Worm (Caenorhabditis elegans): ENCODE measurements around the gene far-2.

far-2 gene

DNA sequence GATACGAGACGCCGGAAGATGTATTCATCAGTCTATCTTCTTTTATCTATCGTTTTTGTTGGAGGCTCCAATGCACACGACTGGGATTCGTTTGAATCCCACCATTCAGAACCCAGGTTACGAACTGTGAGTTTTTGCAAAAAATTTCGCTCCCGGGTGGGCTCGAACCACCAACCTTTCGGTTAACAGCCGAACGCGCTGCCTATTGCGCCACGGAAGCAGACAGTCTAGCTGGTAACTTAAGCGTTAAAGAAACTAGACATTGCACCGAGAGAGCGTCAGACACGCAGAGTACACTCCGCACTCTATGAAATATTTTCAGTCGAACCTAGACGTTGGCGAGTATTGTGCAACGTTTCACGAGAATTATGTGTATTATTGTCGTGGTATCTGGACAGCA lies 22.4 kb downstream of the far-2 start (continued):
- TF ChIP-seq lin-38 (GFP tag; IDR thresholded peaks at IDR 0.05) (peak; percentile 84), Y105C5A.15 (GFP tag; IDR thresholded peaks at IDR 0.05) (peak; percentile 77; the same call in 1 of the 2 replicates), unc-39 (tag; optimal IDR thresholded peaks at IDR 0.05) (no peak), unc-62 (GFP tag; optimal IDR thresholded peaks at IDR 0.05 in 1 of 2) (peak in 1 of 2 experiments; percentile 92), unc-62 (tag; optimal IDR thresholded peaks at IDR 0.05) (no peak), mxl-2 (GFP tag; conservative IDR thresholded peaks at IDR 0.05) (0 out of 2 replicates have a peak, but pooled peaks have one; percentile 35), egl-43 (GFP tag; IDR thresholded peaks at IDR 0.05) (peak; percentile 95), nhr-10 (tag; optimal IDR thresholded peaks at IDR 0.05) (no peak), ceh-82 (tag; optimal IDR thresholded peaks at IDR 0.05) (no peak)

DNA sequence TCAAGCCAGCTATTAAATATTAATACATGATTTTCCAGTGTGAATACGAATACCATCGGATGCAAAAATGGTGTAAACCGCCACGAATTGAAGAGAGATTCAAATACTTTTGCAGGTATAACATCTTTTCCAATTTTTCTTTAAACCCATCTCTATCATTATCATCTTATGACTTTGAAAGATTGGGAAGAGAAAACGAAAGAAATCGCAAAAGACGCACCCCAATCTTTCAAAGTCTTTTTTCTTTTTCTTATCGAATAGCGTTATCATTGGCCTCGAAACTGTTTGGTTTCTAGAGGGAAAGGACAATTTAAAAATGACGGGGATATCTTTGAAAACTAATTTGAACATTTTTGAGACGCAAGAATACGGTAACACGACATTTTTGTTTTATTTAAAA lies 24.0 kb downstream of the far-2 start:
- TF ChIP-seq ceh-28 (tag; optimal IDR thresholded peaks at IDR 0.05) (no peak), cey-2 (tag; optimal IDR thresholded peaks at IDR 0.05; ENCODE audit: borderline replicate concordance, insufficient read depth) (no peak), dve-1 (tag; optimal IDR thresholded peaks at IDR 0.05; ENCODE audit: insufficient read depth) (peak; percentile 15), lin-1 (GFP tag; IDR thresholded peaks at IDR 0.05) (no peak), hlh-30 (tag; optimal IDR thresholded peaks at IDR 0.05; ENCODE audit: insufficient read depth) (peak; percentile 9)

ce11 chrIII:9109172-9109571 lies 27.5 kb downstream of the far-2 start, which contains the start of gene cya-1:
TSS of gene cya-1 (minus strand) at chrIII:9109272.
- TF ChIP-seq pqm-1 (tag; optimal IDR thresholded peaks at IDR 0.05) = no peak
- no peak for TF ChIP-seq D1046.2 (GFP tag; IDR thresholded peaks at IDR 0.05)
- TF ChIP-seq madf-5 (GFP tag; IDR thresholded peaks at IDR 0.05) = no peak
- no peak for TF ChIP-seq mep-1 (tag; optimal IDR thresholded peaks at IDR 0.05)
- no peak for TF ChIP-seq zip-11 (GFP tag; IDR thresholded peaks at IDR 0.05)
- TF ChIP-seq zip-2 (tag; optimal IDR thresholded peaks at IDR 0.05) = no peak
- TF ChIP-seq ctbp-1 (GFP tag; IDR thresholded peaks at IDR 0.05) = no peak
- TF ChIP-seq mes-2 (tag; optimal IDR thresholded peaks at IDR 0.05; ENCODE audit: poor library complexity, severe bottlenecking) = no peak
- no peak for TF ChIP-seq cey-2 (tag; optimal IDR thresholded peaks at IDR 0.05; ENCODE audit: borderline replicate concordance, insufficient read depth)
- no peak for TF ChIP-seq spr-1 (tag; optimal IDR thresholded peaks at IDR 0.05)
- TF ChIP-seq Y105C5A.15 (GFP tag; IDR thresholded peaks at IDR 0.05) = no peak
- TF ChIP-seq dmd-8 (GFP tag; IDR thresholded peaks at IDR 0.05) = no peak
- TF ChIP-seq zag-1 (tag; optimal IDR thresholded peaks at IDR 0.05) = no peak
- no peak for TF ChIP-seq lin-13 (GFP tag; optimal IDR thresholded peaks at IDR 0.05)
- no peak for TF ChIP-seq skn-1 (tag; optimal IDR thresholded peaks at IDR 0.05)
- TF ChIP-seq F37D6.2 (tag; optimal IDR thresholded peaks at IDR 0.05) = no peak
- no peak for TF ChIP-seq T20F7.1 (GFP tag; optimal IDR thresholded peaks at IDR 0.05)

DNA sequence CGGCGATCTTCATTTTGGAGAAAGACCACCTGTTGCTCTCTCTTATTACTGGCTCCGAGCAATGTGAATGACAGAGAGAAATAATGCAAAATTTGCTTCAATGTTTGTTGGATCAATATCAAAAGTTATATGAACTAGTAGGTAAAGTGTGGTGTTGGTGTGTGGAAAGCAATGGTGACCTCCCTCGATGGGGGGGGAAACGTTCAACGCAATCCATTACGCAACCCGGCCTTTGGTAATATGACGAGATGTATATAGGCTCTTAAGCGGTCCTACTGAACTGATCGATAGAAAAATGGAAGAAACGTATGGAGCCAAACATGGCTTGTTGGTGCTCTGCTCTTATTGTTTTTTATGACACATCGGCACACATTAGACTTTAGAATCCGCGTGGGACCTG lies 28.1 kb downstream of the far-2 start:
- TF ChIP-seq unc-62 (GFP tag; optimal IDR thresholded peaks at IDR 0.05 in 1 of 2) = no peak
- no peak for TF ChIP-seq unc-62 (tag; optimal IDR thresholded peaks at IDR 0.05)
- no peak for TF ChIP-seq zag-1 (tag; optimal IDR thresholded peaks at IDR 0.05)
- TF ChIP-seq attf-4 (tag; optimal IDR thresholded peaks at IDR 0.05) = no peak
- TF ChIP-seq aly-2 (tag; optimal IDR thresholded peaks at IDR 0.05) = no peak
- TF ChIP-seq daf-12 (tag; optimal IDR thresholded peaks at IDR 0.05) = no peak
- no peak for TF ChIP-seq dmd-8 (GFP tag; IDR thresholded peaks at IDR 0.05)
- no peak for TF ChIP-seq rbr-2 (tag; optimal IDR thresholded peaks at IDR 0.05)

DNA sequence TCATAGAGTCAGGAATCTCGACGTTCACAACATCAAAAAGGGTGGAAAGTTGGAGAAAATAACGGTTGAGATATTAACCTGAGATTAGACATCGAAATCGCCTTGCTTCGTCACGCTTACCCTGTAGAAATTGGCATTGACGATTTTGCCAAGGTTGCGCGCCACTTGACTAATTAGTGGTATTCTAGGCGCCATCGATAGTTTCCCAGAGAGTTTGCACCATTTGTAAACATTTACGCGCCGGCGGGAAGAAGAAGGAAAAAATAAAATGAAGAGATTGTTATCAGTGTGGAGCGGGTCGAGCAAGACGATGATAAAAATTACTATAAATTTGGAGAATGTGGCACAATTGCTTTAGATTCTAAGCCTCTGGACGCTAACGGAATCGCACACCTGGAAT lies 28.6 kb downstream of the far-2 start:
- TF ChIP-seq aha-1 (tag) (peak; percentile 31), daf-16 (GFP tag; optimal IDR thresholded peaks at IDR 0.05) (no peak), daf-16 (tag; optimal IDR thresholded peaks at IDR 0.05) (peak; percentile 37), ZK546.5 (tag; optimal IDR thresholded peaks at IDR 0.05) (no peak)
